Worm (Caenorhabditis elegans) whole organism, late embryonic: ENCODE results near the gene cwf-19L2.

Experiments
- K09A11.1 ChIP-seq: sonication (generic microtip); optimal IDR thresholded peaks from 2 replicates; lab custom pipeline; 2017; ENCODE audit warnings: antibody characterized with exemption, mild to moderate bottlenecking, missing genetic modification characterization, missing compliant biosample characterization; ENCODE audit not compliant: insufficient read depth
- ahr-1 ChIP-seq: sonication (generic microtip); optimal IDR thresholded peaks from 2 replicates; lab custom pipeline; 2016; ENCODE audit warnings: missing genetic modification characterization, missing compliant biosample characterization
- ama-1 ChIP-seq: fragments of 150-350 bp; optimal IDR thresholded peaks from 2 replicates; lab custom pipeline; 2014
- ceh-19 ChIP-seq: fragments of 200-800 bp; sonication (Bioruptor generic); optimal IDR thresholded peaks from 2 replicates; lab custom pipeline; 2018; ENCODE audit warnings: mild to moderate bottlenecking, missing genetic modification characterization, missing compliant biosample characterization
- ceh-2 ChIP-seq: sonication (generic microtip); optimal IDR thresholded peaks from 2 replicates; lab custom pipeline; 2016; ENCODE audit warnings: missing genotype, missing genetic modification characterization, missing compliant biosample characterization
- ceh-24 ChIP-seq: sonication (generic microtip); optimal IDR thresholded peaks from 2 replicates; lab custom pipeline; 2016; ENCODE audit warnings: mild to moderate bottlenecking, missing genetic modification characterization, missing compliant biosample characterization
- ceh-31 ChIP-seq: sonication (generic microtip); optimal IDR thresholded peaks from 2 replicates; lab custom pipeline; 2016; ENCODE audit warnings: missing genetic modification characterization, missing compliant biosample characterization
- ceh-34 ChIP-seq: sonication (generic microtip); optimal IDR thresholded peaks from 2 replicates; lab custom pipeline; 2016; ENCODE audit warnings: mild to moderate bottlenecking, missing genetic modification characterization, missing compliant biosample characterization
- ceh-45 ChIP-seq: fragments of 200-800 bp; sonication (Bioruptor generic); IDR thresholded peaks from 2 replicates; pipeline ENCODE4 v1.3.6; 2022; ENCODE audit warnings: missing genetic modification reagents, missing genetic modification characterization, missing compliant biosample characterization
- ceh-6 ChIP-seq: fragments of 200-800 bp; sonication (Bioruptor generic); optimal IDR thresholded peaks from 2 replicates; lab custom pipeline; 2018; ENCODE audit warnings: mild to moderate bottlenecking, missing genetic modification characterization, missing compliant biosample characterization
- ceh-9 ChIP-seq: sonication (generic microtip); optimal IDR thresholded peaks from 2 replicates; lab custom pipeline; 2016; ENCODE audit warnings: mild to moderate bottlenecking, missing genetic modification characterization, inconsistent platforms, missing compliant biosample characterization
- dmd-4 ChIP-seq: sonication (generic microtip); optimal IDR thresholded peaks from 2 replicates; lab custom pipeline; 2016; ENCODE audit warnings: borderline replicate concordance, missing genetic modification characterization, missing compliant biosample characterization
- fkh-10 ChIP-seq: fragments of 150-350 bp; optimal IDR thresholded peaks from 2 replicates; lab custom pipeline; 2014; ENCODE audit warnings: missing biosample characterization, missing genetic modification reagents, missing genetic modification characterization
- hlh-13 ChIP-seq: fragments of 200-800 bp; sonication (Bioruptor generic); optimal IDR thresholded peaks from 2 replicates; lab custom pipeline; 2018; ENCODE audit warnings: mild to moderate bottlenecking, missing genetic modification characterization, missing compliant biosample characterization
- hlh-8 ChIP-seq: sonication (generic microtip); optimal IDR thresholded peaks from 2 replicates; lab custom pipeline; 2016; ENCODE audit warnings: missing genotype, missing genetic modification characterization, missing compliant biosample characterization
- lim-6 ChIP-seq: sonication (generic microtip); optimal IDR thresholded peaks from 2 replicates; lab custom pipeline; 2016; ENCODE audit warnings: missing genetic modification characterization, missing compliant biosample characterization
- madf-2 ChIP-seq: sonication (generic microtip); optimal IDR thresholded peaks from 2 replicates; lab custom pipeline; 2017; ENCODE audit warnings: missing genetic modification characterization, missing compliant biosample characterization
- nfya-1 ChIP-seq: sonication (generic microtip); optimal IDR thresholded peaks from 2 replicates; lab custom pipeline; 2017; ENCODE audit warnings: missing genetic modification characterization, mild to moderate bottlenecking, missing compliant biosample characterization, antibody characterized with exemption, moderate library complexity
- nhr-11 ChIP-seq: fragments of 150-350 bp; optimal IDR thresholded peaks from 2 replicates; lab custom pipeline; 2014; ENCODE audit warnings: missing biosample characterization, missing genetic modification characterization
- nhr-232 ChIP-seq: sonication (generic microtip); optimal IDR thresholded peaks from 2 replicates; lab custom pipeline; 2016; ENCODE audit warnings: missing genetic modification characterization, missing compliant biosample characterization
- npax-4 ChIP-seq: sonication (generic microtip); optimal IDR thresholded peaks from 2 replicates; lab custom pipeline; 2016; ENCODE audit warnings: missing genetic modification characterization, missing compliant biosample characterization
- odd-2 ChIP-seq: sonication (generic microtip); optimal IDR thresholded peaks from 2 replicates; lab custom pipeline; 2017; ENCODE audit warnings: antibody characterized with exemption, mild to moderate bottlenecking, missing genetic modification characterization, missing compliant biosample characterization
- pag-3 ChIP-seq: sonication (generic microtip); optimal IDR thresholded peaks from 2 replicates; lab custom pipeline; 2016; ENCODE audit warnings: missing compliant biosample characterization, missing genetic modification characterization, borderline replicate concordance
- pat-9 ChIP-seq: fragments of 200-800 bp; sonication (Bioruptor generic); optimal IDR thresholded peaks from 2 replicates; lab custom pipeline; 2018; ENCODE audit warnings: mild to moderate bottlenecking, missing genetic modification characterization, moderate library complexity, missing compliant biosample characterization
- ref-2 ChIP-seq: sonication (generic microtip); optimal IDR thresholded peaks from 2 replicates; lab custom pipeline; 2016; ENCODE audit warnings: missing genetic modification characterization, missing compliant biosample characterization
- rnt-1 ChIP-seq: sonication (generic microtip); optimal IDR thresholded peaks from 2 replicates; lab custom pipeline; 2016; ENCODE audit warnings: missing genetic modification characterization, missing compliant biosample characterization
- sdc-2 ChIP-seq: sonication (generic microtip); optimal IDR thresholded peaks from 2 replicates; lab custom pipeline; 2016; ENCODE audit warnings: missing genotype, missing genetic modification characterization, missing compliant biosample characterization
- sox-2 ChIP-seq: fragments of 200-800 bp; sonication (Bioruptor generic); IDR thresholded peaks from 2 replicates; pipeline ENCODE4 v1.3.6; 2022; ENCODE audit warnings: missing genetic modification reagents, missing genetic modification characterization, missing compliant biosample characterization
- syd-9 ChIP-seq: sonication (generic microtip); optimal IDR thresholded peaks from 2 replicates; lab custom pipeline; 2016; ENCODE audit warnings: mild to moderate bottlenecking, missing genetic modification characterization, moderate library complexity, missing compliant biosample characterization
- tbx-2 ChIP-seq: sonication (generic microtip); optimal IDR thresholded peaks from 2 replicates; lab custom pipeline; 2016; ENCODE audit warnings: missing genetic modification characterization, missing compliant biosample characterization
- tbx-7 ChIP-seq: sonication (generic microtip); optimal IDR thresholded peaks from 2 replicates; lab custom pipeline; 2016; ENCODE audit warnings: missing genotype, missing genetic modification characterization, missing compliant biosample characterization
- ttx-3 ChIP-seq: sonication (generic microtip); optimal IDR thresholded peaks from 2 replicates; lab custom pipeline; 2016; ENCODE audit warnings: missing genetic modification reagents, missing genetic modification characterization, missing compliant biosample characterization
- unc-3 ChIP-seq, 2 experiments: fragments of 200-800 bp in 1 of 2; sonication (Bioruptor generic) in 1 of 2; sonication (generic microtip) in 1 of 2; conservative IDR thresholded peaks in 1 of 2; optimal IDR thresholded peaks in 1 of 2; 2 replicates each; pipeline versions ENCODE4 v1.3.6 to Lab custom; 2016 to 2022; ENCODE audit warnings: missing compliant biosample characterization in 2 of 2, missing genetic modification characterization in 2 of 2, missing genetic modification reagents in 1 of 2
- unc-55 ChIP-seq: sonication (generic microtip); optimal IDR thresholded peaks from 2 replicates; lab custom pipeline; 2017; ENCODE audit warnings: missing biosample characterization, missing genetic modification reagents, missing genetic modification characterization
- unc-86 ChIP-seq: sonication (generic microtip); optimal IDR thresholded peaks from 2 replicates; lab custom pipeline; 2016; ENCODE audit warnings: missing genetic modification characterization, missing compliant biosample characterization
- zip-5 ChIP-seq: sonication (generic microtip); optimal IDR thresholded peaks from 2 replicates; lab custom pipeline; 2016; ENCODE audit warnings: missing genetic modification characterization, missing compliant biosample characterization

cwf-19L2 gene

DNA sequence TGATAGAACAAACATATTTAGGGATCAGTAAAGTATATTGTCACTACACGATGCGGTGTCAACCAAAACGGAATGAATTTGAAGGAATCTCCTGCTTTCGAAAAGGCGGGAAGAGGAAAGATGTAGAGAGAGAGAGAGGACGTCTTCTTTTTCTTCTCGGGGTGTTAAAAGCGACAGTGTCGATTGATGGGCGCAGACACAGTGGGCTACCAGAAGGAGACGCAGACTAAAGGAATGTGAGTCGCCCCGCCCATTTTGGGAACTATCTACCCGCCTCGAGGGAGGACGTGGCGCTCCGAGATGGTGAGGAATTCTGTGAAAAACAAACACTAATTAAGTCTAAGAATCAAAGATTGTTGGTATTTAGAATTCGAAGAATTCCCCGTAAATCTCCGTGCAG lies 6.0 kb downstream of the cwf-19L2 start, which contains the start of the genes B0361.14 and B0361.9:
TSS of gene B0361.14 (minus strand) at position 66 of the 400 bp plus-strand sequence.
TSS of gene B0361.9 (minus strand) at position 166 of the 400 bp plus-strand sequence.
- TF ChIP-seq sdc-2 (tag; lab: Kevin White, UChicago) (no peak), unc-3 (GFP tag; conservative IDR thresholded peaks at IDR 0.05; lab: Robert Waterston, UW) (no peak), unc-3 (tag; optimal IDR thresholded peaks at IDR 0.05; lab: Kevin White, UChicago) (no peak), ref-2 (peak; percentile 6)

DNA sequence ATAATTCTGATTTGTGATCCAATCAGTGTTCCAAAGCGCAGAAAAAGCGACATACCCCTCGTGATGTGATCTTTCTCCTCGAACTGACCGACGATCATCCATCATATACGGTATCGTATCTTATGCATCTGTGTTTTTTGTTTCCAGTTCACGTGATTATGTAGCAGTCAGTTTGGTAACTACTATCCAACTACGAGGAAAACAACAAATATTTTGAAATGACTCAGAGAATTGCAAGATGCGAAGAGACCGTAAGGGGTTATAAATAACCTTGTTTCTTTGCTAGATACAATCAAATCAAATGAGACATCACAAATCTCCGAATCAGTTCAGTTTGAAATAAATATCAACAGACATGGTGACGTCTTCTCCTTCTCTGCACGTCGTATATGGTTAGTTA lies 6.7 kb downstream of the cwf-19L2 start:
- TF ChIP-seq pat-9 (no peak), unc-86 (tag; lab: Kevin White, UChicago) (no peak)

ce11 chrIII:7300763-7301162 lies 7.3 kb downstream of the cwf-19L2 start:
- TF ChIP-seq nhr-232 (tag; lab: Kevin White, UChicago) (no peak), tbx-2 (no peak), ahr-1 (tag; lab: Kevin White, UChicago) (no peak), K09A11.1 (tag; lab: Kevin White, UChicago) (no peak), sdc-2 (tag; lab: Kevin White, UChicago) (no peak), ceh-34 (tag; lab: Kevin White, UChicago) (no peak), ceh-2 (tag; lab: Kevin White, UChicago) (no peak), ceh-9 (no peak), unc-86 (tag; lab: Kevin White, UChicago) (no peak), odd-2 (tag; lab: Kevin White, UChicago) (no peak), madf-2 (tag; lab: Kevin White, UChicago) (no peak), tbx-7 (tag; lab: Kevin White, UChicago) (no peak), zip-5 (tag; lab: Kevin White, UChicago) (no peak)

- TF ChIP-seq nhr-11 (tag; lab: Kevin White, UChicago) (no peak), unc-55 (no peak), ceh-2 (tag; lab: Kevin White, UChicago) (no peak)
Measured at ce11 chrIII:7301668-7302067, 8.2 kb downstream of the cwf-19L2 start.

ce11 chrIII:7304961-7305648 lies 11.7 kb downstream of the cwf-19L2 start:
- TF ChIP-seq hlh-13 (GFP tag; lab: Kevin White, UChicago) (no peak), fkh-10 (GFP tag; lab: Kevin White, UChicago) (no peak)

- TF ChIP-seq ceh-19 (GFP tag; lab: Kevin White, UChicago) (no peak), pag-3 (no peak), madf-2 (tag; lab: Kevin White, UChicago) (no peak), hlh-13 (GFP tag; lab: Kevin White, UChicago) (no peak), sox-2 (no peak), hlh-8 (tag; lab: Kevin White, UChicago) (no peak), syd-9 (tag; lab: Kevin White, UChicago) (no peak), ceh-34 (tag; lab: Kevin White, UChicago) (no peak), ama-1 (lab: Kevin White, UChicago) (no peak)
- TF ChIP-seq, all 69 proteins: peak for 0
Measured at ce11 chrIII:7305649-7305977, 12.2 kb downstream of the cwf-19L2 start.

DNA sequence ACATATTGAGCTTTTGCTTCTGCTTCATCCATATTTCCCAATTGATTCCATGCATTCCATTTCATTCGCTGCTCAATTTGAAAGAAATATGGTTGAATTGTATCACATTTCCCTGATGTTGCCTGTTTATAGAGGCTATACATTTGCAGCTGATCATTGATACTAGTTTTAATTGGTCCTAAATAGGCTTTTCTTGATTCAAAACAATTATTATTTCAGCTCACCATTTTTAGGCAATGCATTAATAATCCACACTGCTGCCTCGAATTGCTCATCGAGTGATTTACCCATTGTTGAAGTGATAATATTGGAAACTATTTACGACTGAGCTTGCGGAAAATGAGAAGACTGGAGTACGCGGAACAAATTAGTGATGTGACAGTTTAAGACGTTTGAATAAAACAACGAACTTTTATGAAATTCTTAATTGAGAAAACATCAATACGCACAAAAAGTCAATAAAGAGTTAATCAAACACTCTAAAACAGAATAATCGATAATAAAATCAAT lies 15.2 kb downstream of the cwf-19L2 start, which contains the start of gene acbp-4:
TSS of gene acbp-4 (minus strand) at position 510 of the 510 bp plus-strand sequence.
- no peak for TF ChIP-seq lim-6 (tag; lab: Kevin White, UChicago)
- no peak for TF ChIP-seq ceh-31
- TF ChIP-seq nfya-1, result no peak
- TF ChIP-seq odd-2 (tag; lab: Kevin White, UChicago), result no peak
- no peak for TF ChIP-seq npax-4 (tag; lab: Kevin White, UChicago)
- no peak for TF ChIP-seq madf-2 (tag; lab: Kevin White, UChicago)
- TF ChIP-seq pag-3, result no peak
- no peak for TF ChIP-seq dmd-4
- TF ChIP-seq ref-2, result no peak
- no peak for TF ChIP-seq ttx-3
- no peak for TF ChIP-seq rnt-1 (tag; lab: Kevin White, UChicago)
- TF ChIP-seq tbx-2, result no peak
- no peak for TF ChIP-seq ceh-6 (GFP tag; lab: Kevin White, UChicago)
- TF ChIP-seq unc-3 (GFP tag; conservative IDR thresholded peaks at IDR 0.05; lab: Robert Waterston, UW), result no peak
- TF ChIP-seq unc-3 (tag; optimal IDR thresholded peaks at IDR 0.05; lab: Kevin White, UChicago), result no peak
- TF ChIP-seq ceh-24 (tag; lab: Kevin White, UChicago), result no peak
- TF ChIP-seq ceh-45 (GFP tag; lab: Robert Waterston, UW), result no peak
- no peak for TF ChIP-seq syd-9 (tag; lab: Kevin White, UChicago)
- no peak for TF ChIP-seq ceh-34 (tag; lab: Kevin White, UChicago)
